Fruit fly (Drosophila melanogaster) whole organism, embryonic: ENCODE measurements around the gene shi.

Experiments
- Asciz ChIP-seq: fragments of 200-800 bp; sonication (Bioruptor generic); optimal IDR thresholded peaks from 2 replicates; lab custom pipeline; 2017; ENCODE audit warnings: missing biosample characterization, mild to moderate bottlenecking, missing genetic modification characterization, missing genetic modification reagents
- B-H2 ChIP-seq: fragments of 200-800 bp; sonication (Bioruptor generic); optimal IDR thresholded peaks from 2 replicates; lab custom pipeline; 2018; ENCODE audit warnings: missing biosample characterization, mild to moderate bottlenecking, missing genetic modification characterization
- CG12942 ChIP-seq: fragments of 200-800 bp; sonication (Bioruptor generic); optimal IDR thresholded peaks from 3 replicates; lab custom pipeline; 2016; ENCODE audit warnings: missing biosample characterization, missing genetic modification characterization
- CG13296 ChIP-seq: fragments of 200-800 bp; sonication (Bioruptor generic); optimal IDR thresholded peaks from 3 replicates; lab custom pipeline; 2018; ENCODE audit warnings: missing biosample characterization, mild to moderate bottlenecking, missing genetic modification characterization
- CG14667 ChIP-seq: fragments of 200-800 bp; sonication (Bioruptor generic); IDR thresholded peaks from 2 replicates; pipeline ENCODE4 v1.3.6; 2022; ENCODE audit warnings: missing biosample characterization, missing genetic modification characterization
- CG1603 ChIP-seq: fragments of 200-800 bp; sonication (Bioruptor generic); optimal IDR thresholded peaks from 2 replicates; lab custom pipeline; 2019; ENCODE audit warnings: missing biosample characterization, mild to moderate bottlenecking, missing genetic modification characterization, moderate library complexity
- CG17359 ChIP-seq: fragments of 200-800 bp; sonication (Bioruptor generic); optimal IDR thresholded peaks from 3 replicates; lab custom pipeline; 2018; ENCODE audit warnings: missing biosample characterization, mild to moderate bottlenecking, missing genetic modification characterization, moderate library complexity
- CG17612 ChIP-seq: fragments of 200-800 bp; sonication (Bioruptor generic); IDR thresholded peaks from 2 replicates; pipeline ENCODE4 v1.3.6; 2022; ENCODE audit warnings: missing biosample characterization, missing genetic modification characterization
- CG17829 ChIP-seq: fragments of 200-800 bp; optimal IDR thresholded peaks from 2 replicates; lab custom pipeline; 2019; ENCODE audit warnings: missing biosample characterization, mild to moderate bottlenecking, missing genetic modification characterization, moderate library complexity
- CG18619 ChIP-seq: fragments of 200-800 bp; sonication (Bioruptor generic); optimal IDR thresholded peaks from 3 replicates; lab custom pipeline; 2017; ENCODE audit warnings: missing biosample characterization, mild to moderate bottlenecking, missing genetic modification characterization
- CG32767 ChIP-seq: fragments of 200-800 bp; sonication (Bioruptor generic); IDR thresholded peaks from 2 replicates; pipeline ENCODE4 v1.3.6; 2022; ENCODE audit warnings: missing biosample characterization, missing genetic modification characterization
- CG3281 ChIP-seq: fragments of 200-800 bp; sonication (Bioruptor generic); optimal IDR thresholded peaks from 3 replicates; lab custom pipeline; 2017; ENCODE audit warnings: missing biosample characterization, mild to moderate bottlenecking, missing genetic modification characterization
- CG34376 ChIP-seq: fragments of 200-800 bp; sonication (Bioruptor generic); optimal IDR thresholded peaks from 2 replicates; lab custom pipeline; 2018; ENCODE audit warnings: missing biosample characterization, mild to moderate bottlenecking, missing genetic modification characterization
- CG6689 ChIP-seq: fragments of 200-800 bp; sonication (Bioruptor generic); IDR thresholded peaks from 2 replicates; pipeline ENCODE4 v1.3.6; 2022; ENCODE audit warnings: missing biosample characterization, missing genetic modification characterization
- CG7271 ChIP-seq: fragments of 200-800 bp; sonication (Bioruptor generic); optimal IDR thresholded peaks from 2 replicates; lab custom pipeline; 2018; ENCODE audit warnings: missing biosample characterization, mild to moderate bottlenecking, missing genetic modification characterization, moderate library complexity
- CG9609 ChIP-seq: fragments of 200-800 bp; sonication (Bioruptor generic); optimal IDR thresholded peaks from 3 replicates; lab custom pipeline; 2016; ENCODE audit warnings: missing biosample characterization, missing genetic modification characterization
- CG9876 ChIP-seq: fragments of 200-800 bp; sonication (Bioruptor generic); optimal IDR thresholded peaks from 2 replicates; lab custom pipeline; 2016; ENCODE audit warnings: missing biosample characterization, missing genetic modification characterization
- CoRest ChIP-seq: fragments of 200-800 bp; sonication (Bioruptor generic); optimal IDR thresholded peaks from 3 replicates; lab custom pipeline; 2018; ENCODE audit warnings: missing biosample characterization, mild to moderate bottlenecking, missing genetic modification characterization, moderate library complexity
- Dp ChIP-seq: fragments of 200-800 bp; sonication (Bioruptor generic); optimal IDR thresholded peaks from 2 replicates; lab custom pipeline; 2018; ENCODE audit warnings: missing biosample characterization, mild to moderate bottlenecking, missing genetic modification characterization, moderate library complexity
- Gsc ChIP-seq: fragments of 200-800 bp; sonication (Bioruptor generic); IDR thresholded peaks from 2 replicates; pipeline ENCODE4 v1.3.6; 2022; ENCODE audit warnings: missing biosample characterization, missing genetic modification characterization
- H15 ChIP-seq: fragments of 200-800 bp; sonication (Bioruptor generic); IDR thresholded peaks from 3 replicates; pipeline ENCODE4 v1.3.6; 2022; ENCODE audit warnings: missing biosample characterization, missing genetic modification characterization
- HLHmδ ChIP-seq: fragments of 200-800 bp; sonication (Bioruptor generic); optimal IDR thresholded peaks from 2 replicates; lab custom pipeline; 2018; ENCODE audit warnings: missing biosample characterization, mild to moderate bottlenecking, missing genetic modification characterization, moderate library complexity
- Kr ChIP-seq: fragments of 200-800 bp; sonication (Bioruptor generic); optimal IDR thresholded peaks from 2 replicates; lab custom pipeline; 2017; ENCODE audit warnings: missing biosample characterization, mild to moderate bottlenecking, missing genetic modification characterization
- Lim3 ChIP-seq: fragments of 200-800 bp; sonication (Bioruptor generic); IDR thresholded peaks from 2 replicates; pipeline ENCODE4 v1.3.6; 2022; ENCODE audit warnings: missing biosample characterization, missing genetic modification characterization
- Meics ChIP-seq: fragments of 200-800 bp; sonication (Bioruptor generic); optimal IDR thresholded peaks from 2 replicates; lab custom pipeline; 2017; ENCODE audit warnings: missing biosample characterization, mild to moderate bottlenecking, missing genetic modification characterization
- NC2α ChIP-seq: fragments of 200-800 bp; sonication (Bioruptor generic); optimal IDR thresholded peaks from 2 replicates; lab custom pipeline; 2016; ENCODE audit warnings: missing biosample characterization, missing genetic modification characterization
- Poxn ChIP-seq: fragments of 200-800 bp; sonication (Bioruptor generic); IDR thresholded peaks from 2 replicates; pipeline ENCODE4 v1.3.6; 2022; ENCODE audit warnings: missing biosample characterization, missing genetic modification characterization
- Side ChIP-seq: fragments of 200-800 bp; sonication (Bioruptor generic); optimal IDR thresholded peaks from 2 replicates; lab custom pipeline; 2016; ENCODE audit warnings: missing biosample characterization, missing genetic modification characterization
- abd-A ChIP-seq: fragments of 200-800 bp; sonication (Bioruptor generic); optimal IDR thresholded peaks from 3 replicates; lab custom pipeline; 2019; ENCODE audit warnings: missing biosample characterization, mild to moderate bottlenecking, missing genetic modification characterization, moderate library complexity
- ac ChIP-seq: fragments of 200-800 bp; sonication (Bioruptor generic); optimal IDR thresholded peaks from 3 replicates; lab custom pipeline; 2017; ENCODE audit warnings: missing biosample characterization, mild to moderate bottlenecking, missing genetic modification characterization
- amos ChIP-seq: fragments of 200-800 bp; sonication (Bioruptor generic); IDR thresholded peaks from 2 replicates; pipeline ENCODE4 v1.3.6; 2022; ENCODE audit warnings: missing biosample characterization, missing genetic modification characterization; ENCODE audit not compliant: partially characterized antibody
- ap ChIP-seq: fragments of 200-800 bp; sonication (Bioruptor generic); IDR thresholded peaks from 2 replicates; pipeline ENCODE4 v1.3.6; 2022; ENCODE audit warnings: missing biosample characterization, missing genetic modification characterization
- bbx ChIP-seq: fragments of 200-800 bp; sonication (Bioruptor generic); IDR thresholded peaks from 2 replicates; pipeline ENCODE4 v1.3.6; 2022; ENCODE audit warnings: missing biosample characterization, missing genetic modification characterization; ENCODE audit not compliant: partially characterized antibody
- bcd ChIP-seq: fragments of 200-800 bp; sonication (Bioruptor generic); optimal IDR thresholded peaks from 2 replicates; lab custom pipeline; 2017; ENCODE audit warnings: missing biosample characterization, mild to moderate bottlenecking, missing genetic modification characterization
- cas ChIP-seq: fragments of 200-800 bp; sonication (Bioruptor generic); IDR thresholded peaks from 2 replicates; pipeline ENCODE4 v1.3.6; 2022; ENCODE audit warnings: missing biosample characterization, missing genetic modification characterization
- chn ChIP-seq: fragments of 200-800 bp; sonication (Bioruptor generic); optimal IDR thresholded peaks from 2 replicates; lab custom pipeline; 2016; ENCODE audit warnings: missing biosample characterization, missing genetic modification characterization
- ham ChIP-seq: fragments of 200-800 bp; sonication (Bioruptor generic); IDR thresholded peaks from 2 replicates; pipeline ENCODE4 v1.3.6; 2022; ENCODE audit warnings: missing biosample characterization, missing genetic modification characterization
- kay ChIP-seq: fragments of 200-800 bp; sonication (Bioruptor generic); optimal IDR thresholded peaks from 2 replicates; lab custom pipeline; 2016; ENCODE audit warnings: missing biosample characterization, missing genetic modification characterization
- mld ChIP-seq: fragments of 200-800 bp; sonication (Bioruptor generic); IDR thresholded peaks from 3 replicates; pipeline ENCODE4 v1.3.6; 2022; ENCODE audit warnings: missing biosample characterization, missing genetic modification characterization; ENCODE audit not compliant: partially characterized antibody
- onecut ChIP-seq: fragments of 200-800 bp; sonication (Bioruptor generic); IDR thresholded peaks from 2 replicates; pipeline ENCODE4 v1.3.6; 2022; ENCODE audit warnings: missing biosample characterization, missing genetic modification characterization
- peb ChIP-seq: fragments of 200-800 bp; sonication (Bioruptor generic); IDR thresholded peaks from 2 replicates; pipeline ENCODE4 v1.3.6; 2022; ENCODE audit warnings: missing biosample characterization, missing genetic modification characterization
- pfk ChIP-seq: fragments of 200-800 bp; sonication (Bioruptor generic); optimal IDR thresholded peaks from 2 replicates; lab custom pipeline; 2018; ENCODE audit warnings: missing biosample characterization, mild to moderate bottlenecking, missing genetic modification characterization, moderate library complexity
- prd ChIP-seq, 3 experiments: fragments of >200 bp in 2 of 3; fragments of 200-800 bp in 1 of 3; sonication (Bioruptor generic) in 1 of 3; optimal IDR thresholded peaks in 2 of 3; IDR thresholded peaks in 1 of 3; 2 replicates in 2 of 3; 3 replicates in 1 of 3; pipeline versions ENCODE4 v1.3.6 to Lab custom; 2017 to 2022; ENCODE audit warnings: missing biosample characterization in 1 of 3, missing genetic modification characterization in 1 of 3
- repo ChIP-seq: fragments of 200-800 bp; sonication (Bioruptor generic); optimal IDR thresholded peaks from 2 replicates; lab custom pipeline; 2016; ENCODE audit warnings: missing biosample characterization, missing genetic modification characterization
- sens ChIP-seq: fragments of 200-800 bp; sonication (Bioruptor generic); peaks from one replicate; lab custom pipeline; 2016; ENCODE audit warnings: missing biosample characterization, missing genetic modification characterization
- seq ChIP-seq: fragments of 200-800 bp; sonication (Bioruptor generic); IDR thresholded peaks from 2 replicates; pipeline ENCODE4 v1.3.6; 2022; ENCODE audit warnings: missing biosample characterization, missing genetic modification characterization
- shn ChIP-seq: fragments of 200-800 bp; sonication (Bioruptor generic); optimal IDR thresholded peaks from 3 replicates; lab custom pipeline; 2016; ENCODE audit warnings: missing biosample characterization, missing genetic modification characterization
- ssp ChIP-seq: fragments of 200-800 bp; sonication (Bioruptor generic); IDR thresholded peaks from 2 replicates; pipeline ENCODE4 v1.3.6; 2022; ENCODE audit warnings: missing biosample characterization, missing genetic modification characterization
- tin ChIP-seq: fragments of 200-800 bp; sonication (Bioruptor generic); optimal IDR thresholded peaks from 3 replicates; lab custom pipeline; 2016; ENCODE audit warnings: missing biosample characterization, missing genetic modification characterization
- unpg ChIP-seq: fragments of 200-800 bp; sonication (Bioruptor generic); optimal IDR thresholded peaks from 3 replicates; lab custom pipeline; 2018; ENCODE audit warnings: missing biosample characterization, mild to moderate bottlenecking, missing genetic modification characterization, moderate library complexity
- zfh1 ChIP-seq: fragments of 200-800 bp; sonication (Bioruptor generic); IDR thresholded peaks from 3 replicates; pipeline ENCODE4 v1.3.6; 2022; ENCODE audit warnings: missing biosample characterization, missing genetic modification characterization

shi gene

DNA sequence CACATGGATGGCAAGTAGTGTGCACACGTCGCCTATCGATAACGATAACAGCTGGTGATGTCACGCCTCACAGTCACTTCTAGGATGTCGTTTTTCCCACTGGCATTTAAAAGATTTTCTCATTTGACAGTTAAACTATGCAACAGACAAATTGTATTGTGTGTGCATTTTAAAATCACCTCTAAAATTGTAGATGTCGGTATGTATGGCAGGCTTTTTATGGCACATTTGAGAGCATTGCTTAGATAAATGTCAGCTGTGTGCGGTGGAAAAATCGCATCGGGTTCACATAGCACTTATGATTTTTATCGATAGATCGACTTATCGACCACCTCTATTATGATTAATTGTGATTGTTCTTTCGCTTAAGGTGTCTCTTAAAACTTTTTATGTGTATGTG is 47.8 kb upstream of the shi start, which contains the start of the genes ArgRS and CG8578 (continued):
- TF ChIP-seq kay (GFP tag; lab: Kevin White, UChicago) (peak; percentile 80), Asciz (GFP tag; lab: Kevin White, UChicago) (no peak), sens (GFP tag; lab: Kevin White, UChicago) (peak; percentile 96), zfh1 (peak; percentile 57; the same call in 1 of the 3 replicates), mld (GFP tag; lab: Robert Waterston, UW) (peak; percentile 55; the same call in 1 of the 3 replicates), Dp (GFP tag; lab: Kevin White, UChicago) (peak; percentile 22), Side (peak; percentile 80), CG9609 (GFP tag; lab: Kevin White, UChicago) (peak; percentile 6), Meics (no peak), CG32767 (GFP tag; lab: Robert Waterston, UW) (no peak), tin (GFP tag; lab: Kevin White, UChicago) (peak; percentile 24), seq (GFP tag; lab: Robert Waterston, UW) (no peak), Poxn (GFP tag; lab: Robert Waterston, UW) (no peak), ssp (peak; percentile 95), CG17829 (tag; lab: Kevin White, UChicago) (peak; percentile 74), onecut (GFP tag; lab: Robert Waterston, UW) (peak; percentile 39), Lim3 (GFP tag; lab: Robert Waterston, UW) (no peak), HLHmδ (no peak), H15 (GFP tag; lab: Robert Waterston, UW) (no peak), repo (GFP tag; lab: Kevin White, UChicago) (no peak), pfk (GFP tag; lab: Kevin White, UChicago) (no peak), CG14667 (GFP tag; lab: Robert Waterston, UW) (no peak; the same call in 1 of the 2 replicates), CG6689 (GFP tag; lab: Robert Waterston, UW) (peak; percentile 83; the same call in 1 of the 2 replicates), shn (GFP tag; lab: Kevin White, UChicago) (peak; percentile 45), B-H2 (GFP tag; lab: Kevin White, UChicago) (peak; percentile 13), Kr (no peak), chn (GFP tag; lab: Kevin White, UChicago) (peak; percentile 56), abd-A (tag; lab: Kevin White, UChicago) (no peak), CG17612 (GFP tag; lab: Robert Waterston, UW) (no peak), NC2α (GFP tag; lab: Kevin White, UChicago) (no peak), bbx (GFP tag; lab: Robert Waterston, UW) (peak; percentile 65), CG18619 (GFP tag; lab: Kevin White, UChicago) (no peak), peb (GFP tag; lab: Robert Waterston, UW) (peak; percentile 41; the same call in 1 of the 2 replicates), CG3281 (GFP tag; lab: Kevin White, UChicago) (no peak), amos (GFP tag; lab: Robert Waterston, UW) (peak; percentile 72; the same call in 1 of the 2 replicates), CG34376 (GFP tag; lab: Kevin White, UChicago) (peak; percentile 28), CG13296 (GFP tag; lab: Kevin White, UChicago) (no peak), Gsc (GFP tag; lab: Robert Waterston, UW) (no peak), CG7271 (tag; lab: Kevin White, UChicago) (no peak), ap (GFP tag; lab: Robert Waterston, UW) (no peak), prd (optimal IDR thresholded peaks at IDR 0.05; lab: Kevin White, UChicago) (no peak), prd (GFP tag; IDR thresholded peaks at IDR 0.05; lab: Robert Waterston, UW) (peak; percentile 85), CG12942 (peak; percentile 29), bcd (no peak), cas (GFP tag; lab: Robert Waterston, UW) (0 out of 2 replicates have a peak, but pooled peaks have one; percentile 28), CG17359 (no peak), CoRest (tag; lab: Kevin White, UChicago) (peak; percentile 54), CG9876 (GFP tag; lab: Kevin White, UChicago) (peak; percentile 3), unpg (no peak), CG1603 (tag; lab: Kevin White, UChicago) (peak; percentile 53), ham (GFP tag; lab: Robert Waterston, UW) (no peak), ac (GFP tag; lab: Kevin White, UChicago) (no peak)
